Worm (Caenorhabditis elegans) whole organism, L4 larva: ENCODE measurements around the gene Y58A7A.1.

Source experiments
- daf-16 ChIP-seq, 3 experiments: sonication (generic microtip); optimal IDR thresholded peaks; 2 replicates each; lab custom pipeline; 2016 to 2017; ENCODE audit warnings: missing genetic modification characterization in 3 of 3, missing genetic modification reagents in 3 of 3, mild to moderate bottlenecking in 2 of 3, missing compliant biosample characterization in 2 of 3, missing biosample characterization in 1 of 3, moderate library complexity in 1 of 3
- ztf-7 ChIP-seq: fragments of 150-350 bp; optimal IDR thresholded peaks from 2 replicates; lab custom pipeline; 2014; ENCODE audit warnings: missing biosample characterization, missing genetic modification characterization

- no peak for TF ChIP-seq daf-16 (GFP tag; optimal IDR thresholded peaks at IDR 0.05; lab: Kevin White, UChicago)
- TF ChIP-seq daf-16 (tag; optimal IDR thresholded peaks at IDR 0.05; lab: Kevin White, UChicago) = no peak
- no peak for TF ChIP-seq ztf-7 (tag; lab: Kevin White, UChicago)
Observed at ce11 chrV:5069440-5069839, at the start of gene Y58A7A.1.
